Fruit fly (Drosophila melanogaster) whole organism, prepupa: ENCODE measurements around the gene CG15130.

Experiments
- CG11902 ChIP-seq: fragments of 200-800 bp; sonication (Bioruptor generic); optimal IDR thresholded peaks from 3 replicates; lab custom pipeline; 2016; ENCODE audit warnings: missing biosample characterization, missing genetic modification characterization
- CG4318 ChIP-seq: fragments of 200-800 bp; sonication (Bioruptor generic); optimal IDR thresholded peaks from 3 replicates; lab custom pipeline; 2017; ENCODE audit warnings: missing biosample characterization, mild to moderate bottlenecking, missing genetic modification characterization
- CG6792 ChIP-seq: fragments of 200-800 bp; sonication (Bioruptor generic); optimal IDR thresholded peaks from 3 replicates; lab custom pipeline; 2016; ENCODE audit warnings: missing biosample characterization, missing genetic modification characterization
- Met ChIP-seq: fragments of 200-800 bp; sonication (Bioruptor generic); optimal IDR thresholded peaks from 3 replicates; lab custom pipeline; 2016; ENCODE audit warnings: missing biosample characterization, missing genetic modification characterization
- eg ChIP-seq: fragments of 200-800 bp; sonication (Bioruptor generic); IDR thresholded peaks from 3 replicates; pipeline ENCODE4 v1.3.6; 2022; ENCODE audit warnings: missing biosample characterization, missing genetic modification characterization
- fd85E ChIP-seq: fragments of 200-800 bp; sonication (Bioruptor generic); optimal IDR thresholded peaks from 3 replicates; lab custom pipeline; 2016; ENCODE audit warnings: missing biosample characterization, missing genetic modification characterization
- ss ChIP-seq, 2 experiments: fragments of 200-800 bp; sonication (Bioruptor generic); optimal IDR thresholded peaks; 2 replicates in 1 of 2; 3 replicates in 1 of 2; lab custom pipeline; 2017 to 2018; ENCODE audit warnings: mild to moderate bottlenecking in 2 of 2, missing biosample characterization in 2 of 2, missing genetic modification characterization in 2 of 2, moderate library complexity in 1 of 2

DNA sequence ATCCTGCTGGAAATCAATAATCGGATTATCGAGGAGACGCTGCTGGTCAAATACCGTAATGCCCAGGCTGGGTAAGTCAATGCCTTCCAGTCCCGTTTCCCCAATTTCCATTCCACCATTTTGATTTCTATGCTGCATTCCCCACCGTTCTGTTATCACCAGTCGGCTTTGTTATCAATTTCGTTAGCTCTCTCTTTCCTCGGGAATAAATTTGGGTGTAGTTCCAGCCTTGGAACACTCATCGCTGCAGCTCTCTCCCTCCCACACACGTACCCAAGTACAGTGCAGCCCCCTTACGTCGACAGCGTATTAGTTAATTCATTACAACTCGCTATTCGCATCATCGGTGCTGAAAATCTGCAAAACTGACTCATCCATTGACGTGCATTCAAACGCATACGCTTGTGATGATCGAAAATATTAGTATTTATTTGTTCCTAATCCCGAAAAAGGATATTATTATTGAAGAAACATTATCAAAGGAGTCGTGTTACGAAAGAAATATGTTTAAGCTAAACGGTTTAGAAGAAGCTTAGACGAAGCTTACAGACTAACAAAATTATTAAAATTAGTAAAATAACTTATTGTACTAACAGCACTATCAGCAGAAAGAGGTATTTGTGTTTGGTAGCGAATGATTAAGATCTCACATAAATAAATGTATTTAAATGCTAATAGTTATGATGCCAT is 6.7 kb downstream of the CG15130 start:
- TF ChIP-seq fd85E (no peak), ss (GFP tag; optimal IDR thresholded peaks at IDR 0.05; lab: Kevin White, UChicago) (no peak), CG6792 (no peak), Met (peak; percentile 34), eg (peak; percentile 19; the same call in 2 of the 3 replicates), CG11902 (GFP tag; lab: Kevin White, UChicago) (no peak), CG4318 (GFP tag; lab: Kevin White, UChicago) (no peak)
